Worm (Caenorhabditis elegans) whole organism, L4/young adult: ENCODE measurements around the gene pqn-53.

Experiments used
- W03F9.2 ChIP-seq: fragments of 150-350 bp; optimal IDR thresholded peaks from 2 replicates; lab custom pipeline; 2014; ENCODE audit warnings: missing biosample characterization, missing genetic modification characterization
- dao-5 ChIP-seq: sonication (generic microtip); optimal IDR thresholded peaks from 2 replicates; lab custom pipeline; 2016; ENCODE audit warnings: missing genotype, missing genetic modification characterization, moderate library complexity, missing compliant biosample characterization
- him-1 ChIP-seq: sonication (generic microtip); optimal IDR thresholded peaks from 2 replicates; lab custom pipeline; 2016; ENCODE audit warnings: missing genotype, missing genetic modification reagents, missing genetic modification characterization, missing compliant biosample characterization

- TF ChIP-seq dao-5 (tag; lab: Kevin White, UChicago) (no peak), him-1 (tag; lab: Kevin White, UChicago) (no peak), W03F9.2 (tag; lab: Kevin White, UChicago) (no peak)
Observed at ce11 chrV:12095865-12096264, 30.7 kb upstream of the pqn-53 start, which contains the start of gene nhr-207.
